Worm (Caenorhabditis elegans): Measurements from ENCODE around the gene srd-46.

ce11 chrX:12314395-12314794, 17.5 kb upstream of the srd-46 start:
- no peak for TF ChIP-seq him-1 (tag; optimal IDR thresholded peaks at IDR 0.05)
- TF ChIP-seq dao-5 (tag; optimal IDR thresholded peaks at IDR 0.05), result no peak
- no peak for TF ChIP-seq W03F9.2 (tag; optimal IDR thresholded peaks at IDR 0.05)

Measured in whole organism, L4/young adult.